Worm (Caenorhabditis elegans): ENCODE data around the gene Y67D8B.5.
A peak's percentile ranks its signal among the peaks of the same experiment; 100 is the strongest.

DNA sequence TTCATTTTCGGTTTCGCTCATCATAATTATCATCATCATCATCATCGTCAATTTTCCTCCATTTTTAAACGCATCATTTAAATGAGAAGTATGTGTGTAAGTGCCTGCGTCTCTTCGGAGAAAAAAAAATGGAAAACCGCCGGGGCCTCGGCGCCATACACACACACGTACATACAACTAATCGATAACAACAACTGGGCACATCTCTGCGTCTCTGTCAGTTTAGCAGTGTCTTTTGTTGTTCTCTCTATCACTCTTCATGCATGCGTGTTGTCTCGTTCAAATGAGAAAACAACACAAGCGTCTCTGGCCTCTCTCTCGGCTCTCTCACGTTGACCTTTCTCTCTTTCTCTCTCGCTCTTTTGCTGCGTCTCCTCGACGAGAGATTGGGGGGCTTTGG, 41.4 kb upstream of the Y67D8B.5 start:
- TF ChIP-seq ceh-36 (tag; optimal IDR thresholded peaks at IDR 0.05) (no peak), ama-1 (optimal IDR thresholded peaks at IDR 0.05) (no peak), hnd-1 (tag; optimal IDR thresholded peaks at IDR 0.05) (no peak), tbx-11 (GFP tag; IDR thresholded peaks at IDR 0.05) (no peak), aly-1 (tag; optimal IDR thresholded peaks at IDR 0.05) (no peak), sea-1 (GFP tag; conservative IDR thresholded peaks at IDR 0.05) (no peak), pes-1 (GFP tag; IDR thresholded peaks at IDR 0.05) (no peak), hmbx-1 (tag; optimal IDR thresholded peaks at IDR 0.05) (no peak), tra-4 (tag; optimal IDR thresholded peaks at IDR 0.05) (no peak), tbx-37 (GFP tag; conservative IDR thresholded peaks at IDR 0.05) (0 out of 2 replicates have a peak, but pooled peaks have one; percentile 13), hmg-4 (GFP tag; optimal IDR thresholded peaks at IDR 0.05) (no peak)

Data from whole organism, early embryonic.